Fruit fly (Drosophila melanogaster): Measurements from ENCODE around the gene Sarm.
A peak's percentile ranks its signal among the peaks of the same experiment; 100 is the strongest.

Gene Sarm

dm6 chr3L:8115864-8116528 lies 52.3 kb downstream of the Sarm start, which contains the start of the genes Arp3 and msk (continued):
- TF ChIP-seq Dll (GFP tag; IDR thresholded peaks at IDR 0.05; ENCODE audit: partially characterized antibody) (peak; percentile 53; the same call in 2 of the 4 replicates), grn (GFP tag; optimal IDR thresholded peaks at IDR 0.05) (peak; percentile 16), NC2β (GFP tag; optimal IDR thresholded peaks at IDR 0.05) (peak; percentile 88), Elba2 (GFP tag; optimal IDR thresholded peaks at IDR 0.05) (peak; percentile 21), jumu (GFP tag; optimal IDR thresholded peaks at IDR 0.05) (peak; percentile 95), CG6683 (GFP tag; optimal IDR thresholded peaks at IDR 0.05) (peak; percentile 49), sqz (GFP tag; optimal IDR thresholded peaks at IDR 0.05) (no peak), slp2 (GFP tag; optimal IDR thresholded peaks at IDR 0.05) (peak; percentile 81), MESR4 (GFP tag; optimal IDR thresholded peaks at IDR 0.05) (peak; percentile 69), knrl (GFP tag; IDR thresholded peaks at IDR 0.05; ENCODE audit: partially characterized antibody) (peak; percentile 62; the same call in 2 of the 3 replicates), C15 (GFP tag; IDR thresholded peaks at IDR 0.05) (no peak), Usf (GFP tag; optimal IDR thresholded peaks at IDR 0.05) (peak; percentile 66), sima (GFP tag; optimal IDR thresholded peaks at IDR 0.05) (peak; percentile 41), NfI (GFP tag; optimal IDR thresholded peaks at IDR 0.05) (peak; percentile 77), ftz-f1 (GFP tag; optimal IDR thresholded peaks at IDR 0.05) (peak; percentile 69), CG15696 (tag; optimal IDR thresholded peaks at IDR 0.05) (peak; percentile 68), Myb (GFP tag; optimal IDR thresholded peaks at IDR 0.05) (peak; percentile 83), seq (GFP tag; IDR thresholded peaks at IDR 0.05) (no peak), CG33557 (GFP tag; optimal IDR thresholded peaks at IDR 0.05) (peak; percentile 56), tgo (GFP tag; IDR thresholded peaks at IDR 0.05) (peak; percentile 68), Atf-2 (GFP tag; optimal IDR thresholded peaks at IDR 0.05) (peak; percentile 83), aop (GFP tag; IDR thresholded peaks at IDR 0.05) (no peak), CG10147 (GFP tag; optimal IDR thresholded peaks at IDR 0.05) (peak; percentile 81), CG4404 (GFP tag; IDR thresholded peaks at IDR 0.05) (peak; percentile 76), vfl (GFP tag; optimal IDR thresholded peaks at IDR 0.05) (peak; percentile 83), CG1832 (GFP tag; optimal IDR thresholded peaks at IDR 0.05) (no peak), Awh (GFP tag; IDR thresholded peaks at IDR 0.05) (no peak), CG6175 (GFP tag; IDR thresholded peaks at IDR 0.05) (no peak), CG7357 (GFP tag; IDR thresholded peaks at IDR 0.05) (peak; percentile 68), Camta (GFP tag; optimal IDR thresholded peaks at IDR 0.05) (peak; percentile 87), nmo (GFP tag; optimal IDR thresholded peaks at IDR 0.05) (peak; percentile 90), B-H2 (GFP tag; optimal IDR thresholded peaks at IDR 0.05) (peak; percentile 91), ato (GFP tag; IDR thresholded peaks at IDR 0.05; ENCODE audit: partially characterized antibody) (no peak), CG17385 (GFP tag; optimal IDR thresholded peaks at IDR 0.05) (peak; percentile 99), Fer3 (tag; optimal IDR thresholded peaks at IDR 0.05) (peak; percentile 74), Asciz (GFP tag; optimal IDR thresholded peaks at IDR 0.05) (no peak), CG13296 (GFP tag; optimal IDR thresholded peaks at IDR 0.05) (peak; percentile 72), sens-2 (GFP tag; IDR thresholded peaks at IDR 0.05) (no peak), CG2712 (tag; optimal IDR thresholded peaks at IDR 0.05) (peak; percentile 81), tll (GFP tag; optimal IDR thresholded peaks at IDR 0.05) (peak; percentile 48 to 60), CG10543 (GFP tag; optimal IDR thresholded peaks at IDR 0.05) (peak; percentile 88), CG34422 (GFP tag; IDR thresholded peaks at IDR 0.05) (peak; percentile 82; the same call in 2 of the 3 replicates), prd (optimal IDR thresholded peaks at IDR 0.05) (no peak), prd (GFP tag; IDR thresholded peaks at IDR 0.05) (peak; percentile 81), D (optimal IDR thresholded peaks at IDR 0.05) (no peak), D (GFP tag; optimal IDR thresholded peaks at IDR 0.05) (peak; percentile 49), gt (GFP tag; IDR thresholded peaks at IDR 0.05) (0 out of 2 replicates have a peak, but pooled peaks have one; percentile 11), ewg (GFP tag; optimal IDR thresholded peaks at IDR 0.05) (peak; percentile 60), org-1 (GFP tag; optimal IDR thresholded peaks at IDR 0.05) (peak; percentile 71), CG4282 (GFP tag; optimal IDR thresholded peaks at IDR 0.05) (peak; percentile 77)

Data from whole organism, embryonic.